Worm (Caenorhabditis elegans): ENCODE data around the gene ZK666.14.

DNA sequence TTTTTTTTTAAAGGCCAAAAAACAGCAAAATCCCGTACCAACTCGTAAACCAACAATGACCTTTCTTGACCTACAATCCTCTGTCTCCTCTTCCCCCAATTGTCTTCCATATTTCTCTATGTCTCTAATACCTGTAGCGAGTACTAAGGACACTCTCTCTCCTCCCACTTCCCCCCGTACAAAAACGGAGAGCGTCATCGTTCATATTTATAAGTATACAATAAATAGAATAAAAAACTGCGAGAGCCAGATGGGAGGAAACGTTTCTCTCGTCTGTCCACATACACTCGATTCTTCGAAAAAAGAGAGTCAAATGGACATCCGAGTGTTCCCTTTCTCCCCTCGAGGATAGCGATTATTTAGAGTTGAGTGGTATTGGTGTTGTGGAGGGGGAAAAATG lies 10.2 kb downstream of the ZK666.14 start:
- TF ChIP-seq nhr-232 (tag; optimal IDR thresholded peaks at IDR 0.05) (no peak), fkh-10 (GFP tag; optimal IDR thresholded peaks at IDR 0.05) (no peak), ceh-2 (tag; optimal IDR thresholded peaks at IDR 0.05) (no peak), mec-3 (tag; optimal IDR thresholded peaks at IDR 0.05; ENCODE audit: borderline replicate concordance) (no peak), Y22D7AL.16 (tag; optimal IDR thresholded peaks at IDR 0.05) (no peak), ttx-3 (tag; optimal IDR thresholded peaks at IDR 0.05) (no peak), sox-2 (GFP tag; IDR thresholded peaks at IDR 0.05) (no peak), ceh-24 (tag; optimal IDR thresholded peaks at IDR 0.05) (no peak), ztf-16 (tag; optimal IDR thresholded peaks at IDR 0.05) (no peak), dmd-4 (tag; optimal IDR thresholded peaks at IDR 0.05; ENCODE audit: borderline replicate concordance) (no peak)

Data from whole organism, late embryonic.